Worm (Caenorhabditis elegans) whole organism, dauer: ENCODE measurements around the gene srbc-60.
"Not testable (repeated sequence)": the region's sequence is repeated elsewhere in the genome, so short reads cannot be mapped to it uniquely, and the experiment has no call there.

Source experiments
- unc-62 ChIP-seq: sonication (generic microtip); optimal IDR thresholded peaks from 2 replicates; lab custom pipeline; 2017; ENCODE audit warnings: missing biosample characterization, missing genetic modification reagents, missing genetic modification characterization

The srbc-60 gene

ce11 chrV:777285-777684, 2.8 kb upstream of the srbc-60 start, which contains the start of gene R09E12.9:
Gene R09E12.9 (plus strand): TSS chrV:777600.
- no peak for TF ChIP-seq unc-62 (GFP tag; lab: Kevin White, UChicago)

- no peak for TF ChIP-seq unc-62 (GFP tag; lab: Kevin White, UChicago)
Measured at ce11 chrV:778339-778738, 1.8 kb upstream of the srbc-60 start, which contains the start of gene srbc-59. Gene srbc-59 (plus strand): TSS chrV:778639.

- TF ChIP-seq unc-62 (GFP tag; lab: Kevin White, UChicago): no peak
Measured at ce11 chrV:782432-782831, 2.3 kb downstream of the srbc-60 start, which contains the start of gene srab-16. Gene srab-16 (plus strand): TSS chrV:782732.

- no peak for TF ChIP-seq unc-62 (GFP tag; lab: Kevin White, UChicago)
Measured at ce11 chrV:794092-794491, 14.0 kb downstream of the srbc-60 start.

- TF ChIP-seq unc-62 (GFP tag; lab: Kevin White, UChicago): no peak
Measured at ce11 chrV:797241-797640, 17.1 kb downstream of the srbc-60 start.

ce11 chrV:800271-800670, 20.2 kb downstream of the srbc-60 start:
- TF ChIP-seq unc-62 (GFP tag; lab: Kevin White, UChicago): no peak

ce11 chrV:801555-802060, 21.5 kb downstream of the srbc-60 start:
- TF ChIP-seq unc-62 (GFP tag; lab: Kevin White, UChicago): no peak

- TF ChIP-seq unc-62 (GFP tag; lab: Kevin White, UChicago): no peak
Measured at ce11 chrV:802726-803125, 22.6 kb downstream of the srbc-60 start.

- no peak for TF ChIP-seq unc-62 (GFP tag; lab: Kevin White, UChicago)
Measured at ce11 chrV:803472-803871, 23.4 kb downstream of the srbc-60 start.

ce11 chrV:804485-804884, 24.4 kb downstream of the srbc-60 start, which contains the start of gene nhr-270:
Gene nhr-270 (minus strand): TSS chrV:804741.
- TF ChIP-seq unc-62 (GFP tag; lab: Kevin White, UChicago): no peak

- no peak for TF ChIP-seq unc-62 (GFP tag; lab: Kevin White, UChicago)
Measured at ce11 chrV:808260-808659, 28.2 kb downstream of the srbc-60 start.

ce11 chrV:810281-810862, 30.3 kb downstream of the srbc-60 start, which contains the start of gene R13D11.4:
Gene R13D11.4 (plus strand): TSS chrV:810812.
- TF ChIP-seq unc-62 (GFP tag; lab: Kevin White, UChicago): no peak

- TF ChIP-seq unc-62 (GFP tag; lab: Kevin White, UChicago): no peak
Measured at ce11 chrV:813101-813500, 33.0 kb downstream of the srbc-60 start, which contains the start of gene R13D11.10. Gene R13D11.10 (minus strand): TSS chrV:813201.

- no peak for TF ChIP-seq unc-62 (GFP tag; lab: Kevin White, UChicago)
Measured at ce11 chrV:814716-815115, 34.6 kb downstream of the srbc-60 start, which contains the start of gene R13D11.3. Gene R13D11.3 (plus strand): TSS chrV:815016.

ce11 chrV:817182-817581, 37.1 kb downstream of the srbc-60 start, which contains the start of gene R13D11.1:
Gene R13D11.1 (plus strand): TSS chrV:817482.
- no peak for TF ChIP-seq unc-62 (GFP tag; lab: Kevin White, UChicago)

- TF ChIP-seq unc-62 (GFP tag; lab: Kevin White, UChicago): not testable (repeated sequence)
Measured at ce11 chrV:820629-821028, 40.5 kb downstream of the srbc-60 start, which contains the start of gene srx-32. Gene srx-32 (minus strand): TSS chrV:820729.

- TF ChIP-seq unc-62 (GFP tag; lab: Kevin White, UChicago): not testable (repeated sequence)
Measured at ce11 chrV:822922-823321, 42.8 kb downstream of the srbc-60 start, which contains the start of gene srx-31. Gene srx-31 (minus strand): TSS chrV:823022.
